Worm (Caenorhabditis elegans): Measurements from ENCODE around the gene ets-5.

DNA sequence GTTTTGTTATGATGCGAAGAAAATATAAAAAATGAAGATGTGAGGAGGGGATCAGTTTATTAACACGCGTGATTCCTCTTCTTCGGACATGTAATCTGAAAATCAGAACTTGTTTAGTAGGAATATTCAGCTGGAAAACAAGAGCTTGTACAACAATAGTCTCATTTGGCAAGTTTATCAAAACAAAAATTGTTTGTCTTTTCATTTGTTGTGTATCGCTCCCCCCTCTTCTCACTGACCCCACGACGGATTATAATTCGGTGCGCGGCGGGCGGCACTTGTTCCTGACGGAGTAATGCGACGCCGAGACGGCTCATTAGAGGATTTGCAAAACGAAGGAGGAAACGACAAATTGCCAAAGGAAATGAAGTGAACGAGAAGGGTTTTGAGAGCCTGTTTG lies 50.5 kb downstream of the ets-5 start, which contains the start of gene ZC449.4:
- TF ChIP-seq tbp1 (GFP tag; optimal IDR thresholded peaks at IDR 0.05) (no peak), T07F8.4 (tag; optimal IDR thresholded peaks at IDR 0.05) (no peak), aptf-3 (GFP tag; IDR thresholded peaks at IDR 0.05) (no peak), fkh-3 (tag; optimal IDR thresholded peaks at IDR 0.05) (no peak), ztf-25 (GFP tag; IDR thresholded peaks at IDR 0.05) (no peak), let-526 (GFP tag; IDR thresholded peaks at IDR 0.05) (no peak), hmg-20 (GFP tag; IDR thresholded peaks at IDR 0.05) (no peak), Y79H2A.3 (GFP tag; conservative IDR thresholded peaks at IDR 0.05) (no peak), efl-1 (GFP tag; optimal IDR thresholded peaks at IDR 0.05) (no peak), rec-8 (tag; optimal IDR thresholded peaks at IDR 0.05) (no peak), unc-62 (GFP tag; optimal IDR thresholded peaks at IDR 0.05) (no peak)

Measured in whole organism, young adult.